Worm (Caenorhabditis elegans): ENCODE data around the gene msp-19.

ce11 chrIV:5303030-5303429 is 42.6 kb downstream of the msp-19 start, which contains the start of gene ZK354.7:
- no peak for TF ChIP-seq T22C8.4 (GFP tag; IDR thresholded peaks at IDR 0.05)
- no peak for TF ChIP-seq med-1 (GFP tag; optimal IDR thresholded peaks at IDR 0.05; ENCODE audit: insufficient read depth)
- TF ChIP-seq ref-1 (GFP tag; conservative IDR thresholded peaks at IDR 0.05) = no peak
- TF ChIP-seq cog-1 (tag; optimal IDR thresholded peaks at IDR 0.05) = no peak
- no peak for TF ChIP-seq flt-1 (GFP tag; IDR thresholded peaks at IDR 0.05)
- TF ChIP-seq klf-2 (GFP tag; conservative IDR thresholded peaks at IDR 0.05) = no peak

All from whole organism, midembryonic.